Worm (Caenorhabditis elegans) whole organism, L3 larva: ENCODE data around the gene ZK353.9.

Experiments
- R02D3.7 ChIP-seq: fragments of 150-350 bp; optimal IDR thresholded peaks from 2 replicates; lab custom pipeline; 2014; ENCODE audit warnings: missing biosample characterization, missing genetic modification characterization
- ZK546.5 ChIP-seq: sonication (generic microtip); optimal IDR thresholded peaks from 2 replicates; lab custom pipeline; 2017; ENCODE audit warnings: missing biosample characterization, missing genetic modification characterization
- aly-2 ChIP-seq: fragments of 150-350 bp; optimal IDR thresholded peaks from 2 replicates; lab custom pipeline; 2014; ENCODE audit warnings: missing biosample characterization, missing genetic modification characterization
- ceh-16 ChIP-seq: sonication (generic microtip); optimal IDR thresholded peaks from 2 replicates; lab custom pipeline; 2017; ENCODE audit warnings: missing biosample characterization, missing genetic modification characterization
- ceh-28 ChIP-seq: fragments of 150-350 bp; optimal IDR thresholded peaks from 2 replicates; lab custom pipeline; 2014; ENCODE audit warnings: missing biosample characterization, missing genetic modification reagents, missing genetic modification characterization
- ceh-82 ChIP-seq: fragments of 150-350 bp; optimal IDR thresholded peaks from 2 replicates; lab custom pipeline; 2014; ENCODE audit warnings: missing biosample characterization, missing genetic modification characterization
- ceh-9 ChIP-seq: sonication (generic microtip); optimal IDR thresholded peaks from 2 replicates; lab custom pipeline; 2018; ENCODE audit warnings: missing biosample characterization, missing genetic modification characterization
- daf-12 ChIP-seq: fragments of 150-350 bp; optimal IDR thresholded peaks from 2 replicates; lab custom pipeline; 2014; ENCODE audit warnings: missing biosample characterization, missing genetic modification reagents, missing genetic modification characterization
- egl-5 ChIP-seq: fragments of 150-350 bp; optimal IDR thresholded peaks from 2 replicates; lab custom pipeline; 2017; ENCODE audit warnings: missing biosample characterization, missing genetic modification reagents, missing genetic modification characterization, inconsistent platforms
- elt-1 ChIP-seq: fragments of 150-350 bp; optimal IDR thresholded peaks from 2 replicates; lab custom pipeline; 2014; ENCODE audit warnings: missing biosample characterization, missing genetic modification characterization
- elt-2 ChIP-seq: sonication (generic microtip); optimal IDR thresholded peaks from 2 replicates; lab custom pipeline; 2016; ENCODE audit warnings: missing genetic modification reagents, mild to moderate bottlenecking, missing genetic modification characterization, missing compliant biosample characterization
- elt-3 ChIP-seq, 3 experiments: fragments of 150-350 bp in 1 of 3; sonication (generic microtip) in 2 of 3; optimal IDR thresholded peaks; 2 replicates in 2 of 3; 4 replicates in 1 of 3; lab custom pipeline; 2014 to 2017; ENCODE audit warnings: missing biosample characterization in 3 of 3, missing genetic modification characterization in 3 of 3
- fkh-10 ChIP-seq: sonication (generic microtip); optimal IDR thresholded peaks from 2 replicates; lab custom pipeline; 2017; ENCODE audit warnings: missing biosample characterization, missing genetic modification reagents, missing genetic modification characterization
- fkh-2 ChIP-seq: fragments of 150-350 bp; optimal IDR thresholded peaks from 2 replicates; lab custom pipeline; 2014; ENCODE audit warnings: missing biosample characterization, missing genetic modification reagents, missing genetic modification characterization
- hmg-11 ChIP-seq: sonication (generic microtip); optimal IDR thresholded peaks from 2 replicates; lab custom pipeline; 2016; ENCODE audit warnings: missing genetic modification characterization, missing compliant biosample characterization
- lin-15B ChIP-seq: fragments of 150-350 bp; optimal IDR thresholded peaks from 2 replicates; lab custom pipeline; 2014; ENCODE audit warnings: missing biosample characterization, missing genetic modification characterization
- lin-39 ChIP-seq: fragments of 150-350 bp; optimal IDR thresholded peaks from 2 replicates; lab custom pipeline; 2018; ENCODE audit warnings: missing biosample characterization, missing genetic modification reagents, missing genetic modification characterization
- lsy-12 ChIP-seq: sonication (generic microtip); optimal IDR thresholded peaks from 2 replicates; lab custom pipeline; 2016; ENCODE audit warnings: mild to moderate bottlenecking, missing genetic modification characterization, missing compliant biosample characterization
- mdl-1 ChIP-seq: fragments of 150-350 bp; optimal IDR thresholded peaks from 2 replicates; lab custom pipeline; 2014; ENCODE audit warnings: missing biosample characterization, missing genetic modification characterization
- mml-1 ChIP-seq: fragments of 150-350 bp; sonication (generic microtip); optimal IDR thresholded peaks from 3 replicates; lab custom pipeline; 2014; ENCODE audit warnings: missing biosample characterization, missing genetic modification characterization
- nfya-1 ChIP-seq: sonication (generic microtip); optimal IDR thresholded peaks from 2 replicates; lab custom pipeline; 2017; ENCODE audit warnings: missing genetic modification characterization, mild to moderate bottlenecking, missing compliant biosample characterization, antibody characterized with exemption, moderate library complexity; ENCODE audit not compliant: insufficient read depth
- nhr-11 ChIP-seq: fragments of 150-350 bp; optimal IDR thresholded peaks from 2 replicates; lab custom pipeline; 2014; ENCODE audit warnings: missing biosample characterization, missing genetic modification characterization
- nhr-12 ChIP-seq: fragments of 150-350 bp; optimal IDR thresholded peaks from 2 replicates; lab custom pipeline; 2014; ENCODE audit warnings: missing biosample characterization, missing genetic modification characterization
- nhr-23 ChIP-seq: fragments of 150-350 bp; optimal IDR thresholded peaks from 2 replicates; lab custom pipeline; 2014; ENCODE audit warnings: missing biosample characterization, missing genetic modification reagents, missing genetic modification characterization
- nhr-237 ChIP-seq: fragments of 150-350 bp; optimal IDR thresholded peaks from 2 replicates; lab custom pipeline; 2014; ENCODE audit warnings: missing biosample characterization, missing genetic modification characterization
- nhr-25 ChIP-seq: sonication (generic microtip); optimal IDR thresholded peaks from 2 replicates; lab custom pipeline; 2017; ENCODE audit warnings: missing biosample characterization, missing genetic modification characterization
- nhr-28 ChIP-seq: fragments of 150-350 bp; optimal IDR thresholded peaks from 2 replicates; lab custom pipeline; 2014; ENCODE audit warnings: missing biosample characterization, missing genetic modification characterization
- nhr-43 ChIP-seq: sonication (generic microtip); optimal IDR thresholded peaks from 2 replicates; lab custom pipeline; 2016; ENCODE audit warnings: mild to moderate bottlenecking, missing genetic modification characterization, missing compliant biosample characterization; ENCODE audit not compliant: poor library complexity, severe bottlenecking
- nhr-76 ChIP-seq: fragments of 150-350 bp; sonication (generic microtip); optimal IDR thresholded peaks from 5 replicates; lab custom pipeline; 2014; ENCODE audit warnings: missing biosample characterization, missing genetic modification characterization
- pha-4 ChIP-seq: fragments of 150-350 bp; optimal IDR thresholded peaks from 2 replicates; lab custom pipeline; 2014; ENCODE audit warnings: missing biosample characterization, missing genetic modification reagents, missing genetic modification characterization
- pqm-1 ChIP-seq: fragments of 150-350 bp; optimal IDR thresholded peaks from 2 replicates; lab custom pipeline; 2017; ENCODE audit warnings: missing biosample characterization, missing genetic modification characterization, inconsistent platforms
- sea-2 ChIP-seq: fragments of 150-350 bp; sonication (generic microtip); optimal IDR thresholded peaks from 4 replicates; lab custom pipeline; 2014; ENCODE audit warnings: missing biosample characterization, missing genetic modification reagents, missing genetic modification characterization
- skn-1 ChIP-seq: fragments of 150-350 bp; optimal IDR thresholded peaks from 2 replicates; lab custom pipeline; 2014; ENCODE audit warnings: missing biosample characterization, missing genetic modification characterization
- snpc-4 ChIP-seq: fragments of 150-350 bp; optimal IDR thresholded peaks from 2 replicates; lab custom pipeline; 2014; ENCODE audit warnings: missing biosample characterization, missing genetic modification characterization
- tbx-2 ChIP-seq: sonication (generic microtip); optimal IDR thresholded peaks from 2 replicates; lab custom pipeline; 2016; ENCODE audit warnings: mild to moderate bottlenecking, missing genetic modification characterization, missing compliant biosample characterization
- unc-39 ChIP-seq: sonication (generic microtip); optimal IDR thresholded peaks from 4 replicates; lab custom pipeline; 2017; ENCODE audit warnings: missing biosample characterization, missing genetic modification characterization
- unc-62 ChIP-seq: fragments of 150-350 bp; sonication (generic microtip); optimal IDR thresholded peaks from 4 replicates; lab custom pipeline; 2014; ENCODE audit warnings: missing biosample characterization, missing genetic modification reagents, missing genetic modification characterization
- zag-1 ChIP-seq: fragments of 150-350 bp; optimal IDR thresholded peaks from 2 replicates; lab custom pipeline; 2014; ENCODE audit warnings: missing biosample characterization, missing genetic modification characterization
- ztf-11 ChIP-seq: fragments of 150-350 bp; optimal IDR thresholded peaks from 2 replicates; lab custom pipeline; 2014; ENCODE audit warnings: missing biosample characterization, missing genetic modification characterization
- ztf-4 ChIP-seq: fragments of 150-350 bp; optimal IDR thresholded peaks from 2 replicates; lab custom pipeline; 2014; ENCODE audit warnings: missing biosample characterization, missing genetic modification characterization

Gene ZK353.9

ce11 chrIII:8403507-8403906 is 5.8 kb upstream of the ZK353.9 start, which contains the start of gene cutc-1:
Gene cutc-1, minus strand, starts transcription at chrIII:8403607.
- TF ChIP-seq fkh-2 (no peak), elt-1 (no peak), lin-39 (tag; lab: Kevin White, UChicago) (no peak), ceh-9 (no peak), ZK546.5 (no peak), elt-2 (tag; lab: Kevin White, UChicago) (no peak), nhr-28 (tag; lab: Kevin White, UChicago) (no peak), hmg-11 (tag; lab: Kevin White, UChicago) (no peak), ztf-11 (tag; lab: Kevin White, UChicago) (no peak), skn-1 (tag; lab: Kevin White, UChicago) (no peak), sea-2 (no peak), egl-5 (tag; lab: Kevin White, UChicago) (no peak), ceh-16 (no peak), mdl-1 (no peak), nhr-23 (tag; lab: Kevin White, UChicago) (no peak)

ce11 chrIII:8405449-8405962 is 3.8 kb upstream of the ZK353.9 start, which contains the start of the genes ubxn-4 and cyy-1:
Gene ubxn-4, minus strand, starts transcription at chrIII:8405562.
Gene cyy-1, plus strand, starts transcription at chrIII:8405874.
- TF ChIP-seq tbx-2 (no peak), nfya-1 (tag; lab: Kevin White, UChicago) (peak; percentile 66), hmg-11 (tag; lab: Kevin White, UChicago) (peak; percentile 29)

ce11 chrIII:8410747-8411146 is 1.5 kb downstream of the ZK353.9 start:
- TF ChIP-seq daf-12 (tag; lab: Kevin White, UChicago) (no peak), ceh-82 (tag; lab: Kevin White, UChicago) (no peak), ztf-4 (tag; lab: Kevin White, UChicago) (no peak), snpc-4 (tag; lab: Kevin White, UChicago) (no peak), elt-1 (no peak), lin-15B (tag; lab: Kevin White, UChicago) (no peak), zag-1 (tag; lab: Kevin White, UChicago) (no peak), nhr-12 (tag; lab: Kevin White, UChicago) (no peak)

ce11 chrIII:8411976-8412375 is 2.7 kb downstream of the ZK353.9 start:
- TF ChIP-seq elt-1 = peak; percentile 55
- TF ChIP-seq nfya-1 (tag; lab: Kevin White, UChicago) = peak; percentile 99
- no peak for TF ChIP-seq daf-12 (tag; lab: Kevin White, UChicago)
- peak; percentile 14 for TF ChIP-seq nhr-43 (tag; lab: Kevin White, UChicago)
- peak; percentile 66 for TF ChIP-seq pqm-1 (tag; lab: Kevin White, UChicago)
- TF ChIP-seq elt-2 (tag; lab: Kevin White, UChicago) = peak; percentile 65
- peak; percentile 59 for TF ChIP-seq ceh-28
- TF ChIP-seq ceh-9 = no peak
- peak; percentile 35 for TF ChIP-seq skn-1 (tag; lab: Kevin White, UChicago)
- no peak for TF ChIP-seq nhr-11 (tag; lab: Kevin White, UChicago)
- peak; percentile 85 for TF ChIP-seq lsy-12 (tag; lab: Kevin White, UChicago)
- no peak for TF ChIP-seq aly-2 (tag; lab: Kevin White, UChicago)
- TF ChIP-seq ztf-11 (tag; lab: Kevin White, UChicago) = no peak
- no peak for TF ChIP-seq nhr-28 (tag; lab: Kevin White, UChicago)
- no peak for TF ChIP-seq mdl-1
- TF ChIP-seq fkh-10 (GFP tag; lab: Kevin White, UChicago) = peak; percentile 75
- peak; percentile 82 for TF ChIP-seq pha-4 (tag; lab: Kevin White, UChicago)
- peak; percentile 70 for TF ChIP-seq unc-62 (GFP tag; lab: Kevin White, UChicago)
- TF ChIP-seq ZK546.5 = no peak
- peak; percentile 78 for TF ChIP-seq nhr-23 (tag; lab: Kevin White, UChicago)
- TF ChIP-seq egl-5 (tag; lab: Kevin White, UChicago) = peak; percentile 60
- TF ChIP-seq hmg-11 (tag; lab: Kevin White, UChicago) = peak; percentile 80
- no peak for TF ChIP-seq fkh-2
- no peak for TF ChIP-seq nhr-237
- no peak for TF ChIP-seq ceh-82 (tag; lab: Kevin White, UChicago)
- peak; percentile 83 for TF ChIP-seq nhr-25 (tag; lab: Kevin White, UChicago)
- no peak for TF ChIP-seq sea-2
- no peak for TF ChIP-seq unc-39 (tag; lab: Kevin White, UChicago)
- peak; percentile 82 for TF ChIP-seq snpc-4 (tag; lab: Kevin White, UChicago)
- TF ChIP-seq mml-1 = no peak
- peak; percentile 23 for TF ChIP-seq R02D3.7 (tag; lab: Kevin White, UChicago)
- TF ChIP-seq elt-3 (tag; optimal IDR thresholded peaks at IDR 0.05; lab: Kevin White, UChicago) = no peak
- TF ChIP-seq zag-1 (tag; lab: Kevin White, UChicago) = no peak
- no peak for TF ChIP-seq nhr-76 (tag; lab: Kevin White, UChicago)
- peak; percentile 88 for TF ChIP-seq lin-15B (tag; lab: Kevin White, UChicago)
- peak; percentile 77 for TF ChIP-seq lin-39 (tag; lab: Kevin White, UChicago)
